Worm (Caenorhabditis elegans): Measurements from ENCODE around the gene cyp-25A4.

DNA sequence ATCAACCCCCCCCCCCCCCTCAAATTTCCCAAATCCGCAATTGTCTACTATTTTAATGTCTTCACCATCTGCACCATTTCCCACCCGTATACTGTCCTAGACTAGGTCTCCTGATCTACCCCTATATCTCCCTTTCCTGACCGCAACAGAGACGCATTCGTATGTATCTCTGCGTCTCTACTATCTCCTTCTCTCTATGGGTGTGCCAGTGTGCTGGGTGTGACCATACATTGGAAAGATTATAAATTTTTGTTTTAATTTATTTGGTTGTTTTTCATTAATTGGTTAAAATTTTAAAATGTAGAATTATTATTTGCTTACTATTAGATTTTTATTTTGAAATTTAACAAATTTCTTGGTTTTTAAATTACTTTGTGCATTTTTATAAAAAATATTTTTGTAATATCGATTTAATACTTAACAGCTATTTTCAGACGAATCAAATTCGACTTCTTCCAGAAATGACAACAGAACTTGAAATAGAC is 29.9 kb downstream of the cyp-25A4 start, which contains the start of gene amx-1:
- TF ChIP-seq tbx-11 (GFP tag; IDR thresholded peaks at IDR 0.05) (no peak), ama-1 (optimal IDR thresholded peaks at IDR 0.05) (no peak)

Data from whole organism, early embryonic.